Fruit fly (Drosophila melanogaster) whole organism, adult: Measurements from ENCODE around the gene CG32206.
A peak's percentile ranks its signal among the peaks of the same experiment; 100 is the strongest.

Experiments used
- CG11617 ChIP-seq: fragments of 200-800 bp; sonication (Bioruptor generic); optimal IDR thresholded peaks from 2 replicates; lab custom pipeline; 2017; ENCODE audit warnings: mild to moderate bottlenecking, missing biosample characterization, missing genetic modification reagents, missing genetic modification characterization
- CG12768 ChIP-seq: fragments of 200-800 bp; sonication (Bioruptor generic); optimal IDR thresholded peaks from 2 replicates; lab custom pipeline; 2017; ENCODE audit warnings: missing biosample characterization, missing genetic modification characterization, mild to moderate bottlenecking, moderate library complexity, missing genetic modification reagents
- CG1620 ChIP-seq: fragments of 200-800 bp; sonication (Bioruptor generic); optimal IDR thresholded peaks from 2 replicates; lab custom pipeline; 2016; ENCODE audit warnings: missing biosample characterization, missing genetic modification characterization
- CG5204 ChIP-seq: fragments of 200-800 bp; sonication (Bioruptor generic); optimal IDR thresholded peaks from 2 replicates; lab custom pipeline; 2016; ENCODE audit warnings: missing biosample characterization, missing genetic modification characterization
- CG7045 ChIP-seq: fragments of 200-800 bp; sonication (Bioruptor generic); optimal IDR thresholded peaks from 2 replicates; lab custom pipeline; 2017; ENCODE audit warnings: missing biosample characterization, mild to moderate bottlenecking, missing genetic modification characterization
- Clk ChIP-seq: fragments of 200-800 bp; sonication (Bioruptor generic); optimal IDR thresholded peaks from 2 replicates; lab custom pipeline; 2017; ENCODE audit warnings: missing biosample characterization, missing genetic modification characterization
- Hr96 ChIP-seq: fragments of 200-800 bp; sonication (Bioruptor generic); optimal IDR thresholded peaks from 2 replicates; lab custom pipeline; 2016; ENCODE audit warnings: missing biosample characterization, missing genetic modification characterization
- Mnt ChIP-seq: fragments of 200-800 bp; sonication (Bioruptor generic); optimal IDR thresholded peaks from 2 replicates; lab custom pipeline; 2016; ENCODE audit warnings: missing biosample characterization, mild to moderate bottlenecking, missing genetic modification characterization
- bab1 ChIP-seq: fragments of 200-800 bp; sonication (Bioruptor generic); optimal IDR thresholded peaks from 3 replicates; lab custom pipeline; 2019; ENCODE audit warnings: missing biosample characterization, mild to moderate bottlenecking, missing genetic modification characterization, moderate library complexity
- cnc ChIP-seq, 2 experiments: fragments of >200 bp; optimal IDR thresholded peaks; 2 replicates each; lab custom pipeline; 2017
- ovo ChIP-seq: fragments of 200-800 bp; sonication (Bioruptor generic); optimal IDR thresholded peaks from 2 replicates; lab custom pipeline; 2016; ENCODE audit warnings: missing biosample characterization, missing genetic modification characterization
- pad ChIP-seq: fragments of 200-800 bp; sonication (Bioruptor generic); optimal IDR thresholded peaks from 3 replicates; lab custom pipeline; 2017; ENCODE audit warnings: missing biosample characterization, missing genetic modification characterization, mild to moderate bottlenecking, moderate library complexity, missing genetic modification reagents
- tj ChIP-seq: fragments of 200-800 bp; sonication (Bioruptor generic); optimal IDR thresholded peaks from 3 replicates; lab custom pipeline; 2017; ENCODE audit warnings: missing biosample characterization, mild to moderate bottlenecking, missing genetic modification characterization, moderate library complexity

dm6 chr3L:19294613-19295299 is 118.0 kb downstream of the CG32206 start:
- TF ChIP-seq tj (GFP tag; lab: Kevin White, UChicago) (peak; percentile 13), CG1620 (GFP tag; lab: Kevin White, UChicago) (no peak), CG12768 (GFP tag; lab: Kevin White, UChicago) (no peak), ovo (GFP tag; lab: Kevin White, UChicago) (peak; percentile 84), Mnt (peak; percentile 46), pad (peak; percentile 53), CG5204 (GFP tag; lab: Kevin White, UChicago) (no peak), Hr96 (GFP tag; lab: Kevin White, UChicago) (no peak), cnc (optimal IDR thresholded peaks at IDR 0.05; lab: Kevin White, UChicago) (no peak), CG7045 (GFP tag; lab: Kevin White, UChicago) (no peak), CG11617 (GFP tag; lab: Kevin White, UChicago) (no peak), Clk (GFP tag; lab: Kevin White, UChicago) (no peak), bab1 (GFP tag; lab: Kevin White, UChicago) (peak; percentile 38)
